Fruit fly (Drosophila melanogaster) Kc167 (cell line): ENCODE results near the gene Ssk.

Source experiments
- Myc ChIP-seq: fragments of >200 bp; optimal IDR thresholded peaks from 2 replicates; lab custom pipeline; 2017; ENCODE audit warnings: missing external identifiers
- Sin3A ChIP-seq: fragments of >200 bp; optimal IDR thresholded peaks from 2 replicates; lab custom pipeline; 2018; ENCODE audit warnings: missing external identifiers
- insv ChIP-seq: fragments of >200 bp; optimal IDR thresholded peaks from 3 replicates; lab custom pipeline; 2018; ENCODE audit warnings: missing external identifiers
- psq ChIP-seq: fragments of >200 bp; optimal IDR thresholded peaks from 2 replicates; lab custom pipeline; 2017; ENCODE audit warnings: missing external identifiers
- ttk ChIP-seq: sonication (Bioruptor generic); optimal IDR thresholded peaks from 2 replicates; lab custom pipeline; 2017; ENCODE audit warnings: missing external identifiers

dm6 chr3L:20203587-20203986 is 15.3 kb downstream of the Ssk start, which contains the start of gene CG7298:
- TF ChIP-seq Myc (lab: Kevin White, UChicago) = no peak
- no peak for TF ChIP-seq ttk (lab: Kevin White, UChicago)
- no peak for TF ChIP-seq psq
- TF ChIP-seq insv = no peak
- no peak for TF ChIP-seq Sin3A
